Worm (Caenorhabditis elegans) whole organism, early embryonic: Measurements from ENCODE around the gene C31B8.9.

ENCODE experiments used
- F13C5.2 ChIP-seq: sonication (generic microtip); optimal IDR thresholded peaks from 2 replicates; lab custom pipeline; 2017; ENCODE audit warnings: mild to moderate bottlenecking, missing genetic modification characterization, inconsistent platforms, missing compliant biosample characterization
- ama-1 ChIP-seq: fragments of 150-350 bp; optimal IDR thresholded peaks from 2 replicates; lab custom pipeline; 2014
- ceh-36 ChIP-seq: sonication (generic microtip); optimal IDR thresholded peaks from 2 replicates; lab custom pipeline; 2016; ENCODE audit warnings: missing genetic modification characterization, inconsistent platforms, missing compliant biosample characterization
- ets-7 ChIP-seq: sonication (generic microtip); optimal IDR thresholded peaks from 2 replicates; lab custom pipeline; 2016; ENCODE audit warnings: missing genotype, missing genetic modification characterization, missing compliant biosample characterization
- flt-1 ChIP-seq: fragments of 200-800 bp; sonication (Bioruptor generic); IDR thresholded peaks from 2 replicates; pipeline ENCODE4 v1.3.6; 2022; ENCODE audit warnings: missing genetic modification characterization, missing compliant biosample characterization
- hmg-4 ChIP-seq: fragments of 200-800 bp; sonication (Bioruptor generic); optimal IDR thresholded peaks from 2 replicates; lab custom pipeline; 2018; ENCODE audit warnings: mild to moderate bottlenecking, missing genetic modification characterization, missing compliant biosample characterization
- pes-1 ChIP-seq: fragments of 200-800 bp; sonication (Bioruptor generic); IDR thresholded peaks from 2 replicates; pipeline ENCODE4 v1.3.6; 2022; ENCODE audit warnings: missing genetic modification reagents, missing genetic modification characterization, missing compliant biosample characterization
- scrt-1 ChIP-seq: fragments of 200-800 bp; sonication (Bioruptor generic); IDR thresholded peaks from 2 replicates; pipeline ENCODE4 v1.3.6; 2022; ENCODE audit warnings: missing genetic modification characterization, missing compliant biosample characterization
- tra-4 ChIP-seq: sonication (generic microtip); optimal IDR thresholded peaks from 2 replicates; lab custom pipeline; 2017; ENCODE audit warnings: missing genetic modification characterization, missing compliant biosample characterization

ce11 chrV:2870127-2870526 is 42.7 kb downstream of the C31B8.9 start, which contains the start of gene srh-243:
- no peak for TF ChIP-seq hmg-4
- TF ChIP-seq tra-4 (tag; lab: Kevin White, UChicago): no peak
- no peak for TF ChIP-seq ets-7
- no peak for TF ChIP-seq ama-1 (lab: Kevin White, UChicago)
- no peak for TF ChIP-seq flt-1 (GFP tag; lab: Robert Waterston, UW)
- no peak for TF ChIP-seq pes-1 (GFP tag; lab: Robert Waterston, UW)
- no peak for TF ChIP-seq scrt-1
- no peak for TF ChIP-seq ceh-36 (tag; lab: Kevin White, UChicago)
- no peak for TF ChIP-seq F13C5.2 (tag; lab: Kevin White, UChicago)
